Worm (Caenorhabditis elegans) whole organism, L4 larva: ENCODE measurements around the gene cpn-2.
A peak's percentile ranks its signal among the peaks of the same experiment; 100 is the strongest.

Experiments
- D1046.2 ChIP-seq: fragments of 200-800 bp; sonication (Bioruptor generic); IDR thresholded peaks from 2 replicates; pipeline ENCODE4 v1.3.6; 2022; ENCODE audit warnings: missing genetic modification characterization, missing compliant biosample characterization
- F26F4.8 ChIP-seq: fragments of 200-800 bp; sonication (Bioruptor generic); conservative IDR thresholded peaks from 2 replicates; pipeline ENCODE4 v1.3.6; 2022; ENCODE audit warnings: missing genetic modification characterization, missing compliant biosample characterization
- aha-1 ChIP-seq: fragments of 150-350 bp; peaks from one replicate; lab custom pipeline; 2014; ENCODE audit warnings: missing biosample characterization, missing genetic modification characterization
- arid-1 ChIP-seq: fragments of 200-800 bp; sonication (Bioruptor generic); conservative IDR thresholded peaks from 2 replicates; pipeline ENCODE4 v1.3.6; 2022; ENCODE audit warnings: missing genetic modification reagents, missing genetic modification characterization, missing compliant biosample characterization
- ceh-20 ChIP-seq: fragments of 200-800 bp; sonication (Bioruptor generic); IDR thresholded peaks from 2 replicates; pipeline ENCODE4 v1.3.6; 2022; ENCODE audit warnings: missing genetic modification reagents, missing genetic modification characterization, missing compliant biosample characterization
- ceh-28 ChIP-seq: fragments of 150-350 bp; optimal IDR thresholded peaks from 2 replicates; lab custom pipeline; 2014; ENCODE audit warnings: missing biosample characterization, missing genetic modification reagents, missing genetic modification characterization
- cey-2 ChIP-seq: sonication (generic microtip); optimal IDR thresholded peaks from 3 replicates; lab custom pipeline; 2017; ENCODE audit warnings: missing genetic modification characterization, mild to moderate bottlenecking, missing compliant biosample characterization, antibody characterized with exemption, borderline replicate concordance; ENCODE audit not compliant: insufficient read depth
- dpl-1 ChIP-seq: fragments of 150-350 bp; optimal IDR thresholded peaks from 2 replicates; lab custom pipeline; 2014; ENCODE audit warnings: missing biosample characterization, missing genetic modification reagents, missing genetic modification characterization
- duxl-1 ChIP-seq: sonication (generic microtip); optimal IDR thresholded peaks from 2 replicates; lab custom pipeline; 2016; ENCODE audit warnings: mild to moderate bottlenecking, missing genetic modification characterization, moderate library complexity, missing compliant biosample characterization; ENCODE audit not compliant: poor library complexity
- egl-43 ChIP-seq: fragments of 200-800 bp; sonication (Bioruptor generic); IDR thresholded peaks from 2 replicates; pipeline ENCODE4 v1.3.6; 2022; ENCODE audit warnings: missing genetic modification reagents, missing genetic modification characterization, missing compliant biosample characterization
- fkh-10 ChIP-seq: fragments of 150-350 bp; optimal IDR thresholded peaks from 2 replicates; lab custom pipeline; 2014; ENCODE audit warnings: missing biosample characterization, missing genetic modification reagents, missing genetic modification characterization
- hif-1 ChIP-seq, 2 experiments: sonication (generic microtip); optimal IDR thresholded peaks; 2 replicates each; lab custom pipeline; 2016 to 2017; ENCODE audit warnings: missing compliant biosample characterization in 2 of 2, missing genetic modification characterization in 2 of 2, missing genetic modification reagents in 2 of 2, missing genotype in 2 of 2, mild to moderate bottlenecking in 1 of 2
- hlh-11 ChIP-seq: fragments of 200-800 bp; sonication (Bioruptor generic); optimal IDR thresholded peaks from 2 replicates; lab custom pipeline; 2018; ENCODE audit warnings: mild to moderate bottlenecking, missing genetic modification characterization, missing compliant biosample characterization
- hlh-30 ChIP-seq: sonication (generic microtip); optimal IDR thresholded peaks from 2 replicates; lab custom pipeline; 2017; ENCODE audit warnings: antibody characterized with exemption, mild to moderate bottlenecking, missing genetic modification characterization, missing compliant biosample characterization; ENCODE audit not compliant: insufficient read depth
- hmg-1.1 ChIP-seq: fragments of 200-800 bp; sonication (Bioruptor generic); IDR thresholded peaks from 2 replicates; pipeline ENCODE4 v1.3.6; 2022; ENCODE audit warnings: missing genetic modification reagents, missing genetic modification characterization, missing compliant biosample characterization
- lin-39 ChIP-seq: fragments of 150-350 bp; optimal IDR thresholded peaks from 2 replicates; lab custom pipeline; 2014; ENCODE audit warnings: missing biosample characterization, missing genetic modification reagents, missing genetic modification characterization
- lsy-2 ChIP-seq, 2 experiments: fragments of 150-350 bp in 1 of 2; sonication (generic microtip) in 1 of 2; optimal IDR thresholded peaks; 2 replicates each; lab custom pipeline; 2014 to 2017; ENCODE audit warnings: missing biosample characterization in 2 of 2, missing genetic modification characterization in 2 of 2
- mdl-1 ChIP-seq, 2 experiments: fragments of 150-350 bp in 1 of 2; sonication (generic microtip) in 1 of 2; optimal IDR thresholded peaks; 2 replicates each; lab custom pipeline; 2014 to 2017; ENCODE audit warnings: missing biosample characterization in 2 of 2, missing genetic modification characterization in 2 of 2
- mep-1 ChIP-seq: fragments of 150-350 bp; sonication (generic microtip); optimal IDR thresholded peaks from 3 replicates; lab custom pipeline; 2014; ENCODE audit warnings: missing biosample characterization, missing genetic modification characterization
- mes-2 ChIP-seq: sonication (generic microtip); optimal IDR thresholded peaks from 2 replicates; lab custom pipeline; 2016; ENCODE audit warnings: missing genotype, mild to moderate bottlenecking, missing genetic modification characterization, missing compliant biosample characterization; ENCODE audit not compliant: poor library complexity, severe bottlenecking
- mxl-2 ChIP-seq: fragments of 200-800 bp; sonication (Bioruptor generic); conservative IDR thresholded peaks from 2 replicates; pipeline ENCODE4 v1.3.6; 2022; ENCODE audit warnings: missing genetic modification reagents, missing genetic modification characterization, missing compliant biosample characterization
- nhr-11 ChIP-seq: fragments of 150-350 bp; optimal IDR thresholded peaks from 2 replicates; lab custom pipeline; 2014; ENCODE audit warnings: missing biosample characterization, missing genetic modification characterization
- nhr-237 ChIP-seq: sonication (generic microtip); optimal IDR thresholded peaks from 2 replicates; lab custom pipeline; 2017; ENCODE audit warnings: missing biosample characterization, missing genetic modification characterization
- nhr-28 ChIP-seq: fragments of 150-350 bp; optimal IDR thresholded peaks from 2 replicates; lab custom pipeline; 2014; ENCODE audit warnings: missing biosample characterization, missing genetic modification characterization
- nhr-6 ChIP-seq: fragments of 150-350 bp; optimal IDR thresholded peaks from 2 replicates; lab custom pipeline; 2014; ENCODE audit warnings: missing biosample characterization, missing genetic modification characterization
- pqm-1 ChIP-seq: sonication (generic microtip); optimal IDR thresholded peaks from 2 replicates; lab custom pipeline; 2017; ENCODE audit warnings: missing biosample characterization, missing genetic modification characterization
- rbr-2 ChIP-seq: sonication (generic microtip); optimal IDR thresholded peaks from 2 replicates; lab custom pipeline; 2016; ENCODE audit warnings: missing genotype, missing genetic modification characterization, missing compliant biosample characterization
- saeg-2 ChIP-seq: fragments of 200-800 bp; sonication (Bioruptor generic); IDR thresholded peaks from 2 replicates; pipeline ENCODE4 v1.3.6; 2022; ENCODE audit warnings: missing genetic modification reagents, missing genetic modification characterization, missing compliant biosample characterization
- unc-62 ChIP-seq, 3 experiments: fragments of 150-350 bp in 1 of 3; sonication (generic microtip); optimal IDR thresholded peaks in 2 of 3; peaks in 1 of 3; 1 replicate in 1 of 3; 2 replicates in 2 of 3; lab custom pipeline; 2014 to 2017; ENCODE audit warnings: missing biosample characterization in 3 of 3, missing genetic modification characterization in 3 of 3, missing genetic modification reagents in 3 of 3, missing genotype in 1 of 3
- zip-11 ChIP-seq: fragments of 200-800 bp; sonication (Bioruptor generic); IDR thresholded peaks from 2 replicates; pipeline ENCODE4 v1.3.6; 2022; ENCODE audit warnings: missing genetic modification characterization, missing compliant biosample characterization

Gene cpn-2

DNA sequence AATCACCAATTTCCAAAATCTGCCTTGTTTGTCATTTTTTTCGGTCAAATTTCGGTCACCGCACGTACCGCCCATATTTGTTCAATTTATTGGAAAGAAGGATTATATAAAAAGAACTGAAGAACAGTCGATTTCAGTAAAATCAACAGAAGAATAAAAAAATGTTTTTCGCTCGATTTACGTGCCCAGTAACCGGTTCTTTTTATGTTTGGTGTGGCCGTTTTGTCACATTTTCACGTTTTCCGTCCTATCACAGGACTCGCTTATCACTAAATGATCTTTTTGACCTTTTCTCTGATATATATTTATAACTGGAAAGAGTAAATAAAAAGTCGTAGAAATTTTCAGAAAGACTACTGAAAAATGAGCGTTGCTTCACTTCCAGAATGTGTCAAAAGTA, 18.1 kb upstream of the cpn-2 start, which contains the start of gene far-7:
Gene far-7 (plus strand): TSS at position 331 of the 400 bp plus-strand sequence.
- TF ChIP-seq lin-39 (tag; lab: Kevin White, UChicago) (no peak), hlh-30 (tag; lab: Kevin White, UChicago) (peak; percentile 48), nhr-28 (tag; lab: Kevin White, UChicago) (peak; percentile 58)

DNA sequence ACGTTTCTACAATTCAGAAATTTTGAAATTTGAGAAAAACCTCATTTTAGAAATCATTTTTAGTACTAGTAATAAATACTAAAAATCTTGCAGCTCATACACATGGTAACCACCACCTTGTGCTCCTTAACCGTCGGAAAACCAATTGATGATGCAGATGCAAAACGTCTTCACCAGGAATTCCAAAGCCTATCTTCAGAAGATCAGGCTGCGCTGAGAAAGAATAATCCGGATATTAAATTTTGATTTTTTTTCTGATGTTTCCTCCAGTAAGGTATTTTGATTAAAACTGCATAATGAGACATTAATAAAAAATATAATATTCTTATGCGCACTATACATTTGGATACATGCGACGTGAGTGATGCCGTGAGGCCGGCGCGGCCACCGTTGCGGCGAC, 16.8 kb upstream of the cpn-2 start:
- no peak for TF ChIP-seq nhr-11
- peak; percentile 51 for TF ChIP-seq aha-1 (tag; lab: Kevin White, UChicago)

DNA sequence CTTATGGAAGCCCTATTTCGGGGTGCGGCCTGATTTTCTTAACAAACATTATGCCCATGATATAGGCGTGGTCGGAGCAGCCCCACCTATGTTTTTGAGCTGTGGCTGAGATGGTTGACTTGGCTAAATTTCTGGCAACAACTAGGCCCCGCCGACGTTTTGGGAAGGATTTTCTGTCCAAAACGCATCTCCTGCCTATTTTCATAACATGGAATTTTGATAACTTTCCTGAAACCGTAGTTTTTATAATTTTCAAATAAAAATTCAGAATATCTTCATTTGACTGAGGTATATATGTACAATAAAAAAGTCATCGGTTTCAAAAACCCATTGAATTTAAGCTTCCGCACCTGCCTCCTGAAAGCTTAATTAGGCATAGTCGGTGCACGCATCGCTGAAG, 16.4 kb upstream of the cpn-2 start:
- TF ChIP-seq egl-43 (GFP tag; lab: Robert Waterston, UW), result no peak
- TF ChIP-seq unc-62 (GFP tag; optimal IDR thresholded peaks at IDR 0.05 in 1 of 2; lab: Kevin White, UChicago), result peak in 1 of 2 experiments; percentile 74
- TF ChIP-seq unc-62 (tag; optimal IDR thresholded peaks at IDR 0.05; lab: Kevin White, UChicago), result no peak

ce11 chrII:323048-323776, 14.4 kb upstream of the cpn-2 start, which contains the start of gene K01A2.10:
Gene K01A2.10, minus strand, starts transcription at chrII:323098.
- TF ChIP-seq cey-2 (tag; lab: Kevin White, UChicago) (no peak), rbr-2 (tag; lab: Kevin White, UChicago) (peak; percentile 33), nhr-28 (tag; lab: Kevin White, UChicago) (peak; percentile 55), hmg-1.1 (peak; percentile 60), aha-1 (tag; lab: Kevin White, UChicago) (peak; percentile 94), hlh-30 (tag; lab: Kevin White, UChicago) (peak; percentile 92), arid-1 (no peak), mes-2 (no peak), saeg-2 (GFP tag; lab: Robert Waterston, UW) (no peak), D1046.2 (GFP tag; lab: Robert Waterston, UW) (peak; percentile 48; the same call in 1 of the 2 replicates), dpl-1 (GFP tag; lab: Kevin White, UChicago) (peak; percentile 10), fkh-10 (GFP tag; lab: Kevin White, UChicago) (peak; percentile 2), pqm-1 (no peak), nhr-6 (tag; lab: Kevin White, UChicago) (no peak), unc-62 (GFP tag; optimal IDR thresholded peaks at IDR 0.05 in 1 of 2; lab: Kevin White, UChicago) (peak in 1 of 2 experiments; percentile 55), unc-62 (tag; optimal IDR thresholded peaks at IDR 0.05; lab: Kevin White, UChicago) (no peak), ceh-28 (peak; percentile 11), ceh-20 (no peak), nhr-11 (peak; percentile 42), lsy-2 (tag; optimal IDR thresholded peaks at IDR 0.05; lab: Kevin White, UChicago) (peak; percentile 47 to 64), hif-1 (tag; optimal IDR thresholded peaks at IDR 0.05; lab: Kevin White, UChicago) (peak in 1 of 2 experiments; percentile 21), hlh-11 (peak; percentile 32), F26F4.8 (GFP tag; lab: Robert Waterston, UW) (no peak), zip-11 (GFP tag; lab: Robert Waterston, UW) (no peak), mdl-1 (tag; optimal IDR thresholded peaks at IDR 0.05; lab: Kevin White, UChicago) (peak in 1 of 2 experiments; percentile 47), nhr-237 (no peak), mxl-2 (GFP tag; lab: Robert Waterston, UW) (no peak), duxl-1 (tag; lab: Kevin White, UChicago) (no peak), mep-1 (tag; lab: Kevin White, UChicago) (peak; percentile 46)
